Fruit fly (Drosophila melanogaster) whole organism, embryonic: ENCODE results near the gene CG13299.
A peak's percentile ranks its signal among the peaks of the same experiment; 100 is the strongest.

Experiments used
- Atf6 ChIP-seq: fragments of 200-800 bp; sonication (Bioruptor generic); IDR thresholded peaks from 2 replicates; pipeline ENCODE4 v1.3.6; 2022; ENCODE audit warnings: missing biosample characterization, missing genetic modification characterization
- CG11247 ChIP-seq: fragments of 200-800 bp; sonication (Bioruptor generic); IDR thresholded peaks from 2 replicates; pipeline ENCODE4 v1.3.6; 2022; ENCODE audit warnings: missing biosample characterization, missing genetic modification characterization
- CG11560 ChIP-seq: fragments of 200-800 bp; sonication (Bioruptor generic); IDR thresholded peaks from 3 replicates; pipeline ENCODE4 v1.3.6; 2022; ENCODE audit warnings: missing biosample characterization, missing genetic modification characterization
- CG11695 ChIP-seq: fragments of 200-800 bp; sonication (Bioruptor generic); IDR thresholded peaks from 3 replicates; pipeline ENCODE4 v1.3.6; 2022; ENCODE audit warnings: missing biosample characterization, missing genetic modification characterization
- CG12659 ChIP-seq: fragments of 200-800 bp; sonication (Bioruptor generic); optimal IDR thresholded peaks from 3 replicates; lab custom pipeline; 2017; ENCODE audit warnings: mild to moderate bottlenecking, missing biosample characterization, missing genetic modification reagents, missing genetic modification characterization
- CG12769 ChIP-seq: fragments of 200-800 bp; sonication (Bioruptor generic); optimal IDR thresholded peaks from 2 replicates; lab custom pipeline; 2019; ENCODE audit warnings: missing biosample characterization, mild to moderate bottlenecking, missing genetic modification characterization, moderate library complexity
- CG13287 ChIP-seq: fragments of 200-800 bp; sonication (Bioruptor generic); IDR thresholded peaks from 2 replicates; pipeline ENCODE4 v1.3.6; 2022; ENCODE audit warnings: missing biosample characterization, missing genetic modification characterization; ENCODE audit not compliant: partially characterized antibody
- CG13894 ChIP-seq: fragments of 200-800 bp; sonication (Bioruptor generic); optimal IDR thresholded peaks from 3 replicates; lab custom pipeline; 2018; ENCODE audit warnings: missing biosample characterization, mild to moderate bottlenecking, missing genetic modification characterization, moderate library complexity
- CG14667 ChIP-seq: fragments of 200-800 bp; sonication (Bioruptor generic); IDR thresholded peaks from 2 replicates; pipeline ENCODE4 v1.3.6; 2022; ENCODE audit warnings: missing biosample characterization, missing genetic modification characterization
- CG1603 ChIP-seq: fragments of 200-800 bp; sonication (Bioruptor generic); optimal IDR thresholded peaks from 2 replicates; lab custom pipeline; 2019; ENCODE audit warnings: missing biosample characterization, mild to moderate bottlenecking, missing genetic modification characterization, moderate library complexity
- CG17361 ChIP-seq: fragments of 200-800 bp; sonication (Bioruptor generic); IDR thresholded peaks from 3 replicates; pipeline ENCODE4 v1.3.6; 2022; ENCODE audit warnings: missing biosample characterization, missing genetic modification characterization
- CG31224 ChIP-seq: fragments of 200-800 bp; sonication (Bioruptor generic); IDR thresholded peaks from 2 replicates; pipeline ENCODE4 v1.3.6; 2022; ENCODE audit warnings: missing biosample characterization, missing genetic modification characterization
- ERR ChIP-seq: fragments of 200-800 bp; sonication (Bioruptor generic); optimal IDR thresholded peaks from 2 replicates; lab custom pipeline; 2016; ENCODE audit warnings: missing biosample characterization, missing genetic modification characterization
- HLH4C ChIP-seq: fragments of 200-800 bp; sonication (Bioruptor generic); IDR thresholded peaks from 3 replicates; pipeline ENCODE4 v1.3.6; 2022; ENCODE audit warnings: missing biosample characterization, missing genetic modification characterization; ENCODE audit not compliant: partially characterized antibody
- HLHmδ ChIP-seq: fragments of 200-800 bp; sonication (Bioruptor generic); optimal IDR thresholded peaks from 2 replicates; lab custom pipeline; 2018; ENCODE audit warnings: missing biosample characterization, mild to moderate bottlenecking, missing genetic modification characterization, moderate library complexity
- Lim3 ChIP-seq: fragments of 200-800 bp; sonication (Bioruptor generic); IDR thresholded peaks from 2 replicates; pipeline ENCODE4 v1.3.6; 2022; ENCODE audit warnings: missing biosample characterization, missing genetic modification characterization
- MBD-R2 ChIP-seq: fragments of 200-800 bp; sonication (Bioruptor generic); IDR thresholded peaks from 2 replicates; pipeline ENCODE4 v1.3.6; 2022; ENCODE audit warnings: missing biosample characterization, missing genetic modification characterization
- Med ChIP-seq: fragments of 200-800 bp; sonication (Bioruptor generic); peaks from one replicate; lab custom pipeline; 2016; ENCODE audit warnings: missing biosample characterization, missing genetic modification characterization, mild to moderate bottlenecking, inconsistent platforms, moderate library complexity
- NC2β ChIP-seq: fragments of 200-800 bp; sonication (Bioruptor generic); optimal IDR thresholded peaks from 2 replicates; lab custom pipeline; 2016; ENCODE audit warnings: missing biosample characterization, missing genetic modification characterization
- Neu2 ChIP-seq: fragments of 200-800 bp; sonication (Bioruptor generic); optimal IDR thresholded peaks from 3 replicates; lab custom pipeline; 2016; ENCODE audit warnings: missing biosample characterization, missing genetic modification characterization, borderline replicate concordance
- Oli ChIP-seq: fragments of 200-800 bp; sonication (Bioruptor generic); optimal IDR thresholded peaks from 2 replicates; lab custom pipeline; 2018; ENCODE audit warnings: missing biosample characterization, mild to moderate bottlenecking, missing genetic modification characterization, moderate library complexity
- Pdp1 ChIP-seq, 2 experiments: fragments of 200-800 bp; sonication (Bioruptor generic); optimal IDR thresholded peaks; 3 replicates each; lab custom pipeline; 2016; ENCODE audit warnings: missing biosample characterization in 2 of 2, missing genetic modification characterization in 2 of 2, mild to moderate bottlenecking in 1 of 2, moderate library complexity in 1 of 2
- Sry-β ChIP-seq: fragments of 200-800 bp; sonication (Bioruptor generic); optimal IDR thresholded peaks from 2 replicates; lab custom pipeline; 2018; ENCODE audit warnings: missing biosample characterization, mild to moderate bottlenecking, missing genetic modification characterization, moderate library complexity
- Tbp ChIP-seq: fragments of >200 bp; optimal IDR thresholded peaks from 2 replicates; lab custom pipeline; 2018; ENCODE audit warnings: missing biosample characterization, missing genetic modification characterization
- ac ChIP-seq: fragments of 200-800 bp; sonication (Bioruptor generic); optimal IDR thresholded peaks from 3 replicates; lab custom pipeline; 2017; ENCODE audit warnings: missing biosample characterization, mild to moderate bottlenecking, missing genetic modification characterization
- ato ChIP-seq: fragments of 200-800 bp; sonication (Bioruptor generic); IDR thresholded peaks from 2 replicates; pipeline ENCODE4 v1.3.6; 2022; ENCODE audit warnings: missing biosample characterization, missing genetic modification characterization; ENCODE audit not compliant: partially characterized antibody
- bbx ChIP-seq: fragments of 200-800 bp; sonication (Bioruptor generic); IDR thresholded peaks from 2 replicates; pipeline ENCODE4 v1.3.6; 2022; ENCODE audit warnings: missing biosample characterization, missing genetic modification characterization; ENCODE audit not compliant: partially characterized antibody
- chinmo ChIP-seq: fragments of 200-800 bp; sonication (Bioruptor generic); IDR thresholded peaks from 4 replicates; pipeline ENCODE4 v1.3.6; 2022; ENCODE audit warnings: missing biosample characterization, missing genetic modification characterization; ENCODE audit not compliant: partially characterized antibody
- croc ChIP-seq: fragments of 200-800 bp; sonication (Bioruptor generic); conservative IDR thresholded peaks from 3 replicates; pipeline ENCODE4 v1.3.6; 2022; ENCODE audit warnings: missing biosample characterization, missing genetic modification characterization
- fd102C ChIP-seq: fragments of 200-800 bp; sonication (Bioruptor generic); optimal IDR thresholded peaks from 2 replicates; lab custom pipeline; 2018; ENCODE audit warnings: missing biosample characterization, mild to moderate bottlenecking, missing genetic modification characterization, moderate library complexity
- grau ChIP-seq: fragments of 200-800 bp; optimal IDR thresholded peaks from 3 replicates; lab custom pipeline; 2019; ENCODE audit warnings: missing biosample characterization, mild to moderate bottlenecking, missing genetic modification characterization, moderate library complexity
- hb ChIP-seq: fragments of 200-800 bp; sonication (Bioruptor generic); IDR thresholded peaks from 3 replicates; pipeline ENCODE4 v1.3.6; 2022; ENCODE audit warnings: missing biosample characterization, missing genetic modification characterization; ENCODE audit not compliant: partially characterized antibody
- lilli ChIP-seq: fragments of 200-800 bp; sonication (Bioruptor generic); optimal IDR thresholded peaks from 3 replicates; lab custom pipeline; 2016; ENCODE audit warnings: missing biosample characterization, missing genetic modification characterization
- lmd ChIP-seq: fragments of 200-800 bp; sonication (Bioruptor generic); IDR thresholded peaks from 2 replicates; pipeline ENCODE4 v1.3.6; 2022; ENCODE audit warnings: missing biosample characterization, missing genetic modification characterization
- lola ChIP-seq, 3 experiments: fragments of >200 bp in 2 of 3; fragments of 200-800 bp in 1 of 3; sonication (Bioruptor generic) in 1 of 3; optimal IDR thresholded peaks; 2 replicates each; lab custom pipeline; 2017 to 2019; ENCODE audit warnings: missing biosample characterization in 3 of 3, missing genetic modification characterization in 3 of 3, mild to moderate bottlenecking in 1 of 3, moderate library complexity in 1 of 3
- luna ChIP-seq: fragments of 200-800 bp; sonication (Bioruptor generic); optimal IDR thresholded peaks from 2 replicates; lab custom pipeline; 2016; ENCODE audit warnings: missing biosample characterization, missing genetic modification characterization
- mirr ChIP-seq: fragments of 200-800 bp; sonication (Bioruptor generic); optimal IDR thresholded peaks from 3 replicates; lab custom pipeline; 2018; ENCODE audit warnings: missing biosample characterization, mild to moderate bottlenecking, missing genetic modification characterization
- nom ChIP-seq: fragments of 200-800 bp; sonication (Bioruptor generic); optimal IDR thresholded peaks from 2 replicates; lab custom pipeline; 2017; ENCODE audit warnings: missing biosample characterization, missing genetic modification characterization, mild to moderate bottlenecking, moderate library complexity, missing genetic modification reagents
- prd ChIP-seq, 3 experiments: fragments of >200 bp in 2 of 3; fragments of 200-800 bp in 1 of 3; sonication (Bioruptor generic) in 1 of 3; optimal IDR thresholded peaks in 2 of 3; IDR thresholded peaks in 1 of 3; 2 replicates in 2 of 3; 3 replicates in 1 of 3; pipeline versions ENCODE4 v1.3.6 to Lab custom; 2017 to 2022; ENCODE audit warnings: missing biosample characterization in 1 of 3, missing genetic modification characterization in 1 of 3
- row ChIP-seq: fragments of 200-800 bp; sonication (Bioruptor generic); IDR thresholded peaks from 3 replicates; pipeline ENCODE4 v1.3.6; 2022; ENCODE audit warnings: missing biosample characterization, missing genetic modification characterization
- schlank ChIP-seq: fragments of 200-800 bp; sonication (Bioruptor generic); optimal IDR thresholded peaks from 2 replicates; lab custom pipeline; 2018; ENCODE audit warnings: missing biosample characterization, mild to moderate bottlenecking, missing genetic modification characterization
- scrt ChIP-seq: fragments of 200-800 bp; sonication (Bioruptor generic); optimal IDR thresholded peaks from 2 replicates; lab custom pipeline; 2018; ENCODE audit warnings: missing biosample characterization, mild to moderate bottlenecking, missing genetic modification characterization, moderate library complexity
- sd ChIP-seq: fragments of 200-800 bp; sonication (Bioruptor generic); optimal IDR thresholded peaks from 3 replicates; lab custom pipeline; 2018; ENCODE audit warnings: missing biosample characterization, mild to moderate bottlenecking, missing genetic modification characterization, moderate library complexity
- usp ChIP-seq: fragments of >200 bp; optimal IDR thresholded peaks from 2 replicates; lab custom pipeline; 2017; ENCODE audit warnings: missing biosample characterization, missing genetic modification characterization

The CG13299 gene

DNA sequence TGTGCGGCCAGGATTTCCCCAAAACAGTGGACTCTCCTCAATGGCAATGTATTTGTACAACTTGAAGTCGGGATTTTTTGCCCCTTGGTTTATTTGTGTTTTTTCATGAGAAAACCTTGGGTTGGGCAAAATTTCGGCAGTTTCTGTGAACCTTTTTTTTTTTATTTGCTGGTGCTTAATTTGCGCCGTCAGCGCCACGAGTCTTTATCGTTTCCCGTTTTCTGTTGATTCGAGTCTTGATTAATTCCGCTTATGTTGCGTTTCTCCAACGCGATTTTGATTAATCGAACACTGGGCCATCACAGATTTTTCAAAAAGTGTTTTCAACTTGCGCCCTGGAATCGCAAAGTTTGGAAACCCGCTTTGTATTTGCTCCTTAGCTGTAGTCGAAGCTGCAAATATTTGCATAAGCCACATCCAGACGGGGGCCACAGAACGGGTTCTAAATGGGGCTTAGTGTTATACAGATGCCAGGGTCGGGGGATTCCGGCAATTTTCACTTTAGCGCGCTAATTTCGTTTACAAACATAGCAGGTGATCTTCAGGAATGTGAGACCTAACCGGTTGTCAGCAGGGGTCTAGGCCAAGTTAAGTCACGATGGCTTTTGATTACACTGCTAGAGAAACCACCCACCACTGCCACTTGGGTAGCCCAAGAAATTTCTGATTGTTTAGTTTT is 22.4 kb upstream of the CG13299 start (continued):
- TF ChIP-seq bbx (GFP tag; lab: Robert Waterston, UW) (no peak), NC2β (GFP tag; lab: Kevin White, UChicago) (no peak), HLH4C (GFP tag; lab: Robert Waterston, UW) (no peak), CG13287 (GFP tag; lab: Robert Waterston, UW) (no peak), CG12769 (tag; lab: Kevin White, UChicago) (peak; percentile 17), CG31224 (no peak), CG13894 (tag; lab: Kevin White, UChicago) (peak; percentile 37), Sry-β (GFP tag; lab: Kevin White, UChicago) (no peak), CG1603 (tag; lab: Kevin White, UChicago) (no peak), Med (GFP tag; lab: Kevin White, UChicago) (peak; percentile 11), croc (GFP tag; lab: Robert Waterston, UW) (no peak), nom (GFP tag; lab: Kevin White, UChicago) (no peak)

- TF ChIP-seq fd102C (GFP tag; lab: Kevin White, UChicago): no peak
- no peak for TF ChIP-seq prd (optimal IDR thresholded peaks at IDR 0.05; lab: Kevin White, UChicago)
- no peak for TF ChIP-seq prd (GFP tag; IDR thresholded peaks at IDR 0.05; lab: Robert Waterston, UW)
- no peak for TF ChIP-seq Tbp
- TF ChIP-seq Oli (tag; lab: Kevin White, UChicago): no peak
- no peak for TF ChIP-seq hb (GFP tag; lab: Robert Waterston, UW)
- peak; percentile 32 for TF ChIP-seq sd (tag; lab: Kevin White, UChicago)
- TF ChIP-seq Pdp1 (GFP tag; optimal IDR thresholded peaks at IDR 0.05; lab: Kevin White, UChicago): no peak
- no peak for TF ChIP-seq mirr
- TF ChIP-seq CG11247 (GFP tag; lab: Robert Waterston, UW): no peak
- TF ChIP-seq HLHmδ (GFP tag; lab: Kevin White, UChicago): no peak
- TF ChIP-seq grau (tag; lab: Kevin White, UChicago): peak; percentile 55
- no peak for TF ChIP-seq CG14667 (GFP tag; lab: Robert Waterston, UW)
- TF ChIP-seq ERR (GFP tag; lab: Kevin White, UChicago): no peak
- TF ChIP-seq Neu2 (GFP tag; lab: Kevin White, UChicago): no peak
- TF ChIP-seq schlank (tag; lab: Kevin White, UChicago): no peak
- no peak for TF ChIP-seq ato (GFP tag; lab: Robert Waterston, UW)
- TF ChIP-seq luna (GFP tag; lab: Kevin White, UChicago): no peak
- TF ChIP-seq Lim3: no peak
- TF ChIP-seq usp (GFP tag; lab: Kevin White, UChicago): no peak
- no peak for TF ChIP-seq ac
- 0 out of 3 replicates have a peak, but pooled peaks have one; percentile 18 for TF ChIP-seq row (GFP tag; lab: Robert Waterston, UW)
Observed at dm6 chr3L:6253730-6254129, 21.6 kb upstream of the CG13299 start.

- no peak for TF ChIP-seq lola (GFP tag; optimal IDR thresholded peaks at IDR 0.05; lab: Kevin White, UChicago)
- no peak for TF ChIP-seq MBD-R2 (GFP tag; lab: Robert Waterston, UW)
- TF ChIP-seq Atf6: no peak
- no peak for TF ChIP-seq lilli
- peak; percentile 76; the same call in 1 of the 4 replicates for TF ChIP-seq chinmo (GFP tag; lab: Robert Waterston, UW)
- TF ChIP-seq lmd (GFP tag; lab: Robert Waterston, UW): no peak
- no peak for TF ChIP-seq HLHmδ (GFP tag; lab: Kevin White, UChicago)
- TF ChIP-seq CG11560 (tag; lab: Robert Waterston, UW): no peak
- TF ChIP-seq scrt: no peak
- TF ChIP-seq CG17361: no peak
- no peak for TF ChIP-seq CG11695 (GFP tag; lab: Robert Waterston, UW)
- TF ChIP-seq CG12659 (GFP tag; lab: Kevin White, UChicago): no peak
Observed at dm6 chr3L:6249178-6250078, 17.3 kb upstream of the CG13299 start.
